Worm (Caenorhabditis elegans): ENCODE results near the gene srh-300.

- no peak for TF ChIP-seq sea-1 (GFP tag; conservative IDR thresholded peaks at IDR 0.05)
- no peak for TF ChIP-seq ceh-13 (GFP tag; optimal IDR thresholded peaks at IDR 0.05)
- no peak for TF ChIP-seq B0310.2 (tag; optimal IDR thresholded peaks at IDR 0.05)
- TF ChIP-seq scrt-1 (GFP tag; IDR thresholded peaks at IDR 0.05): no peak
- TF ChIP-seq tra-4 (tag; optimal IDR thresholded peaks at IDR 0.05): no peak
- TF ChIP-seq ama-1 (optimal IDR thresholded peaks at IDR 0.05): no peak
- no peak for TF ChIP-seq hmg-4 (GFP tag; optimal IDR thresholded peaks at IDR 0.05)
- no peak for TF ChIP-seq hnd-1 (tag; optimal IDR thresholded peaks at IDR 0.05)
Measured at ce11 chrV:17859065-17859464, 37.2 kb downstream of the srh-300 start.

All from whole organism, early embryonic.